Worm (Caenorhabditis elegans) whole organism, early embryonic: Measurements from ENCODE around the gene C09H5.7.

ENCODE experiments used
- B0310.2 ChIP-seq: sonication (generic microtip); optimal IDR thresholded peaks from 2 replicates; lab custom pipeline; 2016; ENCODE audit warnings: mild to moderate bottlenecking, missing genetic modification characterization, missing compliant biosample characterization
- F13C5.2 ChIP-seq: sonication (generic microtip); optimal IDR thresholded peaks from 2 replicates; lab custom pipeline; 2017; ENCODE audit warnings: mild to moderate bottlenecking, missing genetic modification characterization, inconsistent platforms, missing compliant biosample characterization
- aly-1 ChIP-seq: sonication (generic microtip); optimal IDR thresholded peaks from 2 replicates; lab custom pipeline; 2016; ENCODE audit warnings: missing genetic modification characterization, missing compliant biosample characterization
- ama-1 ChIP-seq: fragments of 150-350 bp; optimal IDR thresholded peaks from 2 replicates; lab custom pipeline; 2014
- ceh-13 ChIP-seq: fragments of 200-800 bp; sonication (Bioruptor generic); optimal IDR thresholded peaks from 2 replicates; lab custom pipeline; 2018; ENCODE audit warnings: mild to moderate bottlenecking, missing genetic modification characterization, missing compliant biosample characterization
- ceh-36 ChIP-seq: sonication (generic microtip); optimal IDR thresholded peaks from 2 replicates; lab custom pipeline; 2016; ENCODE audit warnings: missing genetic modification characterization, inconsistent platforms, missing compliant biosample characterization
- ets-7 ChIP-seq: sonication (generic microtip); optimal IDR thresholded peaks from 2 replicates; lab custom pipeline; 2016; ENCODE audit warnings: missing genotype, missing genetic modification characterization, missing compliant biosample characterization
- flt-1 ChIP-seq: fragments of 200-800 bp; sonication (Bioruptor generic); IDR thresholded peaks from 2 replicates; pipeline ENCODE4 v1.3.6; 2022; ENCODE audit warnings: missing genetic modification characterization, missing compliant biosample characterization
- hmbx-1 ChIP-seq: sonication (generic microtip); optimal IDR thresholded peaks from 2 replicates; lab custom pipeline; 2016; ENCODE audit warnings: mild to moderate bottlenecking, missing genetic modification characterization, missing compliant biosample characterization
- hmg-4 ChIP-seq: fragments of 200-800 bp; sonication (Bioruptor generic); optimal IDR thresholded peaks from 2 replicates; lab custom pipeline; 2018; ENCODE audit warnings: mild to moderate bottlenecking, missing genetic modification characterization, missing compliant biosample characterization
- hnd-1 ChIP-seq: sonication (generic microtip); optimal IDR thresholded peaks from 2 replicates; lab custom pipeline; 2016; ENCODE audit warnings: missing genetic modification characterization, missing compliant biosample characterization
- pes-1 ChIP-seq: fragments of 200-800 bp; sonication (Bioruptor generic); IDR thresholded peaks from 2 replicates; pipeline ENCODE4 v1.3.6; 2022; ENCODE audit warnings: missing genetic modification reagents, missing genetic modification characterization, missing compliant biosample characterization
- scrt-1 ChIP-seq: fragments of 200-800 bp; sonication (Bioruptor generic); IDR thresholded peaks from 2 replicates; pipeline ENCODE4 v1.3.6; 2022; ENCODE audit warnings: missing genetic modification characterization, missing compliant biosample characterization
- sea-1 ChIP-seq: fragments of 200-800 bp; sonication (Bioruptor generic); conservative IDR thresholded peaks from 2 replicates; pipeline ENCODE4 v1.3.6; 2022; ENCODE audit warnings: missing genetic modification characterization, missing compliant biosample characterization
- tbx-11 ChIP-seq: fragments of 200-800 bp; sonication (Bioruptor generic); IDR thresholded peaks from 2 replicates; pipeline ENCODE4 v1.3.6; 2022; ENCODE audit warnings: missing genetic modification characterization, missing compliant biosample characterization
- tbx-37 ChIP-seq: fragments of 200-800 bp; sonication (Bioruptor generic); conservative IDR thresholded peaks from 2 replicates; pipeline ENCODE4 v1.3.6; 2022; ENCODE audit warnings: missing genetic modification reagents, missing genetic modification characterization, missing compliant biosample characterization
- tra-4 ChIP-seq: sonication (generic microtip); optimal IDR thresholded peaks from 2 replicates; lab custom pipeline; 2017; ENCODE audit warnings: missing genetic modification characterization, missing compliant biosample characterization

Gene C09H5.7

ce11 chrV:8051851-8052250, 33.2 kb downstream of the C09H5.7 start, which contains the start of gene sth-1:
Gene sth-1 (plus strand): TSS chrV:8052151.
- no peak for TF ChIP-seq tbx-37 (GFP tag; lab: Robert Waterston, UW)

ce11 chrV:8050811-8051210, 34.2 kb downstream of the C09H5.7 start, which contains the start of gene col-43:
Gene col-43 (minus strand): TSS chrV:8050911.
- TF ChIP-seq hnd-1 (no peak), ceh-36 (no peak), ets-7 (tag; lab: Kevin White, UChicago) (no peak), F13C5.2 (tag; lab: Kevin White, UChicago) (no peak), scrt-1 (GFP tag; lab: Robert Waterston, UW) (no peak), B0310.2 (tag; lab: Kevin White, UChicago) (no peak), hmg-4 (GFP tag; lab: Kevin White, UChicago) (no peak), sea-1 (GFP tag; lab: Robert Waterston, UW) (no peak), tbx-11 (GFP tag; lab: Robert Waterston, UW) (no peak), pes-1 (GFP tag; lab: Robert Waterston, UW) (no peak), tra-4 (tag; lab: Kevin White, UChicago) (no peak), flt-1 (GFP tag; lab: Robert Waterston, UW) (no peak), hmbx-1 (tag; lab: Kevin White, UChicago) (no peak), aly-1 (tag; lab: Kevin White, UChicago) (no peak), ceh-13 (GFP tag; lab: Kevin White, UChicago) (no peak), tbx-37 (GFP tag; lab: Robert Waterston, UW) (no peak), ama-1 (lab: Kevin White, UChicago) (no peak)

ce11 chrV:8050059-8050677, 34.9 kb downstream of the C09H5.7 start:
- TF ChIP-seq tbx-37 (GFP tag; lab: Robert Waterston, UW) (no peak), aly-1 (tag; lab: Kevin White, UChicago) (no peak), ceh-36 (no peak), flt-1 (GFP tag; lab: Robert Waterston, UW) (no peak), sea-1 (GFP tag; lab: Robert Waterston, UW) (no peak), F13C5.2 (tag; lab: Kevin White, UChicago) (no peak), hmbx-1 (tag; lab: Kevin White, UChicago) (no peak), pes-1 (GFP tag; lab: Robert Waterston, UW) (no peak), hmg-4 (GFP tag; lab: Kevin White, UChicago) (no peak), tbx-11 (GFP tag; lab: Robert Waterston, UW) (no peak), hnd-1 (no peak), scrt-1 (GFP tag; lab: Robert Waterston, UW) (no peak), ceh-13 (GFP tag; lab: Kevin White, UChicago) (no peak)

- TF ChIP-seq B0310.2 (tag; lab: Kevin White, UChicago) (no peak), tbx-37 (GFP tag; lab: Robert Waterston, UW) (no peak), hmbx-1 (tag; lab: Kevin White, UChicago) (no peak), scrt-1 (GFP tag; lab: Robert Waterston, UW) (no peak), tra-4 (tag; lab: Kevin White, UChicago) (no peak)
These were observed 38.3 kb downstream of the C09H5.7 start, which contains the start of gene ZC513.3 for ce11 chrV:8046706-8047105. Gene ZC513.3 (plus strand): TSS chrV:8047006.

ce11 chrV:8044957-8045356, 40.1 kb downstream of the C09H5.7 start:
- no peak for TF ChIP-seq pes-1 (GFP tag; lab: Robert Waterston, UW)
- no peak for TF ChIP-seq ceh-13 (GFP tag; lab: Kevin White, UChicago)
- no peak for TF ChIP-seq tbx-37 (GFP tag; lab: Robert Waterston, UW)
- TF ChIP-seq sea-1 (GFP tag; lab: Robert Waterston, UW) = no peak
- peak; percentile 33 for TF ChIP-seq hmg-4 (GFP tag; lab: Kevin White, UChicago)
- no peak for TF ChIP-seq tra-4 (tag; lab: Kevin White, UChicago)

ce11 chrV:8043664-8044063, 41.4 kb downstream of the C09H5.7 start:
- no peak for TF ChIP-seq scrt-1 (GFP tag; lab: Robert Waterston, UW)
- no peak for TF ChIP-seq B0310.2 (tag; lab: Kevin White, UChicago)
- no peak for TF ChIP-seq tra-4 (tag; lab: Kevin White, UChicago)
- TF ChIP-seq flt-1 (GFP tag; lab: Robert Waterston, UW) = no peak
- TF ChIP-seq ceh-36 = no peak
- no peak for TF ChIP-seq pes-1 (GFP tag; lab: Robert Waterston, UW)
- TF ChIP-seq F13C5.2 (tag; lab: Kevin White, UChicago) = no peak
- no peak for TF ChIP-seq tbx-37 (GFP tag; lab: Robert Waterston, UW)

ce11 chrV:8041336-8041868, 43.6 kb downstream of the C09H5.7 start:
- TF ChIP-seq F13C5.2 (tag; lab: Kevin White, UChicago) (no peak), tbx-37 (GFP tag; lab: Robert Waterston, UW) (no peak), tra-4 (tag; lab: Kevin White, UChicago) (no peak)
